Worm (Caenorhabditis elegans): ENCODE measurements around the gene twk-26.

Gene twk-26

ce11 chrX:3022330-3023088 is 32.1 kb downstream of the twk-26 start:
- TF ChIP-seq hif-1 (tag; optimal IDR thresholded peaks at IDR 0.05), result peak in 1 of 2 experiments; percentile 97
- no peak for TF ChIP-seq unc-39 (tag; optimal IDR thresholded peaks at IDR 0.05)
- TF ChIP-seq spr-1 (tag; optimal IDR thresholded peaks at IDR 0.05), result no peak
- 0 out of 2 replicates have a peak, but pooled peaks have one; percentile 14 for TF ChIP-seq tra-1 (GFP tag; IDR thresholded peaks at IDR 0.05)
- TF ChIP-seq nhr-237 (tag; optimal IDR thresholded peaks at IDR 0.05), result no peak
- peak in 1 of 2 experiments; percentile 34 for TF ChIP-seq lsy-2 (tag; optimal IDR thresholded peaks at IDR 0.05)
- TF ChIP-seq hmg-1.1 (GFP tag; IDR thresholded peaks at IDR 0.05), result 0 out of 2 replicates have a peak, but pooled peaks have one; percentile 18
- no peak for TF ChIP-seq nhr-6 (tag; optimal IDR thresholded peaks at IDR 0.05)
- TF ChIP-seq lim-7 (GFP tag; IDR thresholded peaks at IDR 0.05), result no peak
- no peak for TF ChIP-seq mdt-29 (GFP tag; IDR thresholded peaks at IDR 0.05)
- TF ChIP-seq mep-1 (tag; optimal IDR thresholded peaks at IDR 0.05), result peak; percentile 30
- TF ChIP-seq aha-1 (tag), result peak; percentile 100

- TF ChIP-seq F37D6.2 (tag; optimal IDR thresholded peaks at IDR 0.05) (no peak), nhr-102 (tag; optimal IDR thresholded peaks at IDR 0.05) (no peak), dmd-6 (GFP tag; IDR thresholded peaks at IDR 0.05) (peak; percentile 47; the same call in 1 of the 2 replicates)
These were observed 33.2 kb downstream of the twk-26 start for ce11 chrX:3021466-3021865.

- TF ChIP-seq madf-5 (GFP tag; IDR thresholded peaks at IDR 0.05), result no peak
- TF ChIP-seq mdl-1 (tag; optimal IDR thresholded peaks at IDR 0.05), result peak in 1 of 2 experiments; percentile 57
- TF ChIP-seq lsy-2 (tag; optimal IDR thresholded peaks at IDR 0.05), result peak in 1 of 2 experiments; percentile 7
- TF ChIP-seq ama-1 (optimal IDR thresholded peaks at IDR 0.05), result no peak
- no peak for TF ChIP-seq ceh-32 (tag; optimal IDR thresholded peaks at IDR 0.05; ENCODE audit: poor library complexity)
- no peak for TF ChIP-seq tag-97 (GFP tag; IDR thresholded peaks at IDR 0.05)
- no peak for TF ChIP-seq ctbp-1 (GFP tag; IDR thresholded peaks at IDR 0.05)
- TF ChIP-seq unc-62 (GFP tag; optimal IDR thresholded peaks at IDR 0.05 in 1 of 2), result peak in 1 of 2 experiments; percentile 88
- no peak for TF ChIP-seq unc-62 (tag; optimal IDR thresholded peaks at IDR 0.05)
- TF ChIP-seq hlh-11 (tag; optimal IDR thresholded peaks at IDR 0.05), result peak; percentile 57
- no peak for TF ChIP-seq T20F7.1 (GFP tag; optimal IDR thresholded peaks at IDR 0.05)
- no peak for TF ChIP-seq dpl-1 (GFP tag; optimal IDR thresholded peaks at IDR 0.05)
- no peak for TF ChIP-seq unc-130 (GFP tag; optimal IDR thresholded peaks at IDR 0.05)
- TF ChIP-seq nhr-77 (tag; optimal IDR thresholded peaks at IDR 0.05), result no peak
- no peak for TF ChIP-seq nhr-237 (tag; optimal IDR thresholded peaks at IDR 0.05)
- no peak for TF ChIP-seq F26F4.8 (GFP tag; conservative IDR thresholded peaks at IDR 0.05)
- TF ChIP-seq R02D3.7 (tag; optimal IDR thresholded peaks at IDR 0.05), result no peak
- TF ChIP-seq lin-39 (tag; optimal IDR thresholded peaks at IDR 0.05), result no peak
- peak; percentile 55 for TF ChIP-seq nhr-28 (tag; optimal IDR thresholded peaks at IDR 0.05)
- no peak for TF ChIP-seq ceh-20 (GFP tag; IDR thresholded peaks at IDR 0.05)
- peak; percentile 75 for TF ChIP-seq dmd-6 (GFP tag; IDR thresholded peaks at IDR 0.05)
- 0 out of 2 replicates have a peak, but pooled peaks have one; percentile 41 for TF ChIP-seq tra-1 (GFP tag; IDR thresholded peaks at IDR 0.05)
- no peak for TF ChIP-seq ztf-11 (tag; optimal IDR thresholded peaks at IDR 0.05)
- TF ChIP-seq egl-27 (tag; optimal IDR thresholded peaks at IDR 0.05), result no peak
- no peak for TF ChIP-seq nhr-41 (GFP tag; IDR thresholded peaks at IDR 0.05)
- no peak for TF ChIP-seq ceh-62 (tag; optimal IDR thresholded peaks at IDR 0.05)
- no peak for TF ChIP-seq ZK546.5 (tag; optimal IDR thresholded peaks at IDR 0.05)
- TF ChIP-seq mes-2 (tag; optimal IDR thresholded peaks at IDR 0.05; ENCODE audit: poor library complexity, severe bottlenecking), result no peak
- no peak for TF ChIP-seq ceh-44 (GFP tag; IDR thresholded peaks at IDR 0.05)
- TF ChIP-seq dmd-8 (GFP tag; IDR thresholded peaks at IDR 0.05), result no peak
- no peak for TF ChIP-seq hmg-1.1 (GFP tag; IDR thresholded peaks at IDR 0.05)
- no peak for TF ChIP-seq snpc-1.2 (GFP tag; IDR thresholded peaks at IDR 0.05)
- no peak for TF ChIP-seq mep-1 (tag; optimal IDR thresholded peaks at IDR 0.05)
- no peak for TF ChIP-seq nhr-6 (tag; optimal IDR thresholded peaks at IDR 0.05)
- TF ChIP-seq hlh-30 (tag; optimal IDR thresholded peaks at IDR 0.05; ENCODE audit: insufficient read depth), result peak; percentile 43
- TF ChIP-seq mxl-3 (GFP tag; optimal IDR thresholded peaks at IDR 0.05), result peak; percentile 51
These were observed 34.6 kb downstream of the twk-26 start for ce11 chrX:3019996-3020395.
